Fruit fly (Drosophila melanogaster): Measurements from ENCODE around the gene cDIP.

- no peak for TF ChIP-seq CG9705 (GFP tag; optimal IDR thresholded peaks at IDR 0.05)
- TF ChIP-seq Myc (optimal IDR thresholded peaks at IDR 0.05): no peak
- TF ChIP-seq Hr78 (GFP tag; optimal IDR thresholded peaks at IDR 0.05): no peak
- TF ChIP-seq OdsH (GFP tag; optimal IDR thresholded peaks at IDR 0.05): no peak
- no peak for TF ChIP-seq CG32264 (GFP tag; optimal IDR thresholded peaks at IDR 0.05)
- TF ChIP-seq psq (GFP tag; optimal IDR thresholded peaks at IDR 0.05): no peak
Measured at dm6 chr3R:21161042-21161532, at the start of gene cDIP.
